Worm (Caenorhabditis elegans): ENCODE measurements around the gene C06B8.3.
A peak's percentile ranks its signal among the peaks of the same experiment; 100 is the strongest.

C06B8.3 gene

DNA sequence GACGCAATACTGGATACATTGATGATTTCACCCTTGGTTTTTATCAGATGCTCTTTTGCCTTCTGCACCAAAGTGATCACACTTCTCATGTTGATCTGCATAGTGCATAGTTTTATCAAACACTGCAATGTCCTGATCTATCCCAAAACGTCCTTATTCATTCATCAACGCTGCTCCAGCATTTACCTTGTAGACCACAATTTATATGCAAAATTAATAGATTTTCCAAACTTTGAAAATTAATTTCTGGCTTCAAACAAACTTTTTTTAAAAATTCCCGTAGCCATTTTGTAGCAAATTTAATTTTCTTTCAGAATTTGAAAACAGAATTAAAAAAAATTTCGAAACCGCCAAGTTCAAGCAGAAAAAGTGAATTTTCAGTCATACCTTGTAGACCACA lies at the start of gene C06B8.3:
C06B8.3 (minus strand) TSS at position 101 of the 400 bp plus-strand sequence.
- no peak for TF ChIP-seq odd-2 (tag; optimal IDR thresholded peaks at IDR 0.05)
- no peak for TF ChIP-seq ceh-19 (GFP tag; optimal IDR thresholded peaks at IDR 0.05)
- no peak for TF ChIP-seq ztf-16 (tag; optimal IDR thresholded peaks at IDR 0.05)
- no peak for TF ChIP-seq ets-4 (tag; optimal IDR thresholded peaks at IDR 0.05)
- TF ChIP-seq fkh-6 (tag; optimal IDR thresholded peaks at IDR 0.05): no peak
- no peak for TF ChIP-seq nhr-232 (tag; optimal IDR thresholded peaks at IDR 0.05)
- TF ChIP-seq dmd-4 (tag; optimal IDR thresholded peaks at IDR 0.05; ENCODE audit: borderline replicate concordance): no peak
- no peak for TF ChIP-seq elt-4 (tag; optimal IDR thresholded peaks at IDR 0.05)
- TF ChIP-seq elt-2 (tag; optimal IDR thresholded peaks at IDR 0.05): no peak
- TF ChIP-seq C08G9.2 (tag; optimal IDR thresholded peaks at IDR 0.05): no peak
- TF ChIP-seq unc-3 (GFP tag; conservative IDR thresholded peaks at IDR 0.05): no peak
- no peak for TF ChIP-seq unc-3 (tag; optimal IDR thresholded peaks at IDR 0.05)
- no peak for TF ChIP-seq ref-2 (tag; optimal IDR thresholded peaks at IDR 0.05)
- TF ChIP-seq pag-3 (tag; optimal IDR thresholded peaks at IDR 0.05; ENCODE audit: borderline replicate concordance): no peak

DNA sequence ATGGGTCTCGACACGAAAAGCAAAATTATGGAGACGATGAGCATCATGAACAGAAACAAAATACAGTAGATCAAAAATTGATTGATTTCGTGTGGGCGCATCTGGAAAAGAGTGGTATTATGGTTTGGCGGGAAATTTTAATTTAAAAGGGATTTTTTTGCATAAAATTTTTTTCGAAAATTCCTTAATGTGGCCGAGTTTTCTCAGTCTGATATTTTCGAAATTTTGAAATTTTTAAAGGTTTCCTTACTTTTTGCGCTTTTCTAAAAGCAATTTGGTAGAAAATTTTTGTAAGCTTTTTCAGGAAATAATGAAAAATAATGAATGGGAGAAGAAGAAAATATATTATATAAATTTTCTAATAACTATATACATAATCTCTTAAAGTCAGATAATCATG lies 49.4 kb upstream of the C06B8.3 start, which contains the start of gene F21A3.2:
F21A3.2 (minus strand) TSS at position 101 of the 400 bp plus-strand sequence.
- TF ChIP-seq zip-5 (tag; optimal IDR thresholded peaks at IDR 0.05) (no peak), gmeb-2 (tag; optimal IDR thresholded peaks at IDR 0.05) (no peak), ttx-3 (tag; optimal IDR thresholded peaks at IDR 0.05) (no peak), che-1 (tag; optimal IDR thresholded peaks at IDR 0.05) (no peak), ceh-2 (tag; optimal IDR thresholded peaks at IDR 0.05) (no peak), pat-9 (tag; optimal IDR thresholded peaks at IDR 0.05) (no peak), ref-2 (tag; optimal IDR thresholded peaks at IDR 0.05) (no peak), lim-6 (tag; optimal IDR thresholded peaks at IDR 0.05) (no peak), K09A11.1 (tag; optimal IDR thresholded peaks at IDR 0.05; ENCODE audit: insufficient read depth) (no peak), ceh-34 (tag; optimal IDR thresholded peaks at IDR 0.05) (no peak), unc-42 (tag; optimal IDR thresholded peaks at IDR 0.05) (no peak), T23F11.4 (GFP tag; optimal IDR thresholded peaks at IDR 0.05) (no peak), ceh-48 (tag; optimal IDR thresholded peaks at IDR 0.05) (no peak), sdc-2 (tag; optimal IDR thresholded peaks at IDR 0.05) (no peak), nhr-11 (tag; optimal IDR thresholded peaks at IDR 0.05) (no peak), dmd-4 (tag; optimal IDR thresholded peaks at IDR 0.05; ENCODE audit: borderline replicate concordance) (no peak), syd-9 (tag; optimal IDR thresholded peaks at IDR 0.05) (no peak), sox-4 (tag; optimal IDR thresholded peaks at IDR 0.05) (no peak), ceh-45 (GFP tag; IDR thresholded peaks at IDR 0.05) (no peak), ceh-6 (GFP tag; optimal IDR thresholded peaks at IDR 0.05) (no peak)

DNA sequence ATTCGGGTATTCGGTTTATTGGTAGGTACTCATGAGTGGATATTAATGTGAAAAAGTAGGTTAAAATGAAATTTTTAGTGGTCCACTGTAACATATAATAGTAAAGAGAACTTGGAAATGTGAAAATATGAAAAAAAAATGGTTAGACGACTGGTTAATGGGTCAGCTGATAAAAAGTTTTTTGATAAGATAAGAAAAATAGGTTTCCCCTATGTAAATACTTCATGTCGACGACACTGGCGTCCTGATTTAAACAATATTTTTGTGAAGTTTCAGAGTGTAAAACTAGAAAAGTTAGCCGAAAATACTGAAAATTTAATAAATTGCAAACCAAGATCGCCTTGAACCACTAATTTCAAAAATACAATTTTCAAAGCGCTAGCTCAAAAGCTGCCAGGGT lies 48.7 kb upstream of the C06B8.3 start, which contains the start of gene F21A3.11:
F21A3.11 (minus strand) TSS at position 117 of the 400 bp plus-strand sequence.
- TF ChIP-seq nhr-11 (tag; optimal IDR thresholded peaks at IDR 0.05) (no peak), ceh-30 (tag; optimal IDR thresholded peaks at IDR 0.05) (no peak), ahr-1 (tag; optimal IDR thresholded peaks at IDR 0.05) (no peak), elt-2 (tag; optimal IDR thresholded peaks at IDR 0.05) (peak; percentile 69)

DNA sequence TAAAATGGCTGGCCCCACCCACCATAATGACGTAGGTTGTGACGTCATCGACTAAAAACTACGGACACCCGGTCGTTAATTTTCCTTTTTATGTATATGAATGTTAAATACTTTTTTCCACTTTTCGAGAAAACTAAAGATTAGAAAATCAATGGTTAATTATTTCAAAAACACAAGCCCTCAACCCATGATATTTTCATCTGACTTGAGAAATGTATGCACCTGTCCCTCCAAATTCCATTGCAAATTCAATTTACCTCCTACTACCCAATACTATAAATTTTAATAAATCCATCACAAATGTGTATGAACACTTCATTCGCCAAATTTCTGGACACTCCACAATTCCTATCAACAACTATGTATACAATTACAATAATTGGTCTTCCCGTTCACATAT lies 44.6 kb upstream of the C06B8.3 start, which contains the start of gene srh-276:
srh-276 (plus strand) TSS at position 301 of the 400 bp plus-strand sequence.
- TF ChIP-seq syd-9 (tag; optimal IDR thresholded peaks at IDR 0.05): no peak
- TF ChIP-seq madf-2 (tag; optimal IDR thresholded peaks at IDR 0.05): no peak
- no peak for TF ChIP-seq zip-5 (tag; optimal IDR thresholded peaks at IDR 0.05)
- no peak for TF ChIP-seq pqm-1 (tag; optimal IDR thresholded peaks at IDR 0.05)
- TF ChIP-seq pha-2 (tag; optimal IDR thresholded peaks at IDR 0.05): no peak
- TF ChIP-seq hlh-13 (GFP tag; optimal IDR thresholded peaks at IDR 0.05): no peak
- TF ChIP-seq lim-6 (tag; optimal IDR thresholded peaks at IDR 0.05): no peak
